Worm (Caenorhabditis elegans) whole organism, L4 larva: ENCODE data around the gene F09C6.12.

Experiments used
- ama-1 ChIP-seq: fragments of 150-350 bp; optimal IDR thresholded peaks from 2 replicates; lab custom pipeline; 2014; ENCODE audit warnings: inconsistent platforms, mixed read lengths
- gei-8 ChIP-seq: fragments of 200-800 bp; sonication (Bioruptor generic); optimal IDR thresholded peaks from 2 replicates; lab custom pipeline; 2018; ENCODE audit warnings: mild to moderate bottlenecking, missing genetic modification characterization, missing compliant biosample characterization

DNA sequence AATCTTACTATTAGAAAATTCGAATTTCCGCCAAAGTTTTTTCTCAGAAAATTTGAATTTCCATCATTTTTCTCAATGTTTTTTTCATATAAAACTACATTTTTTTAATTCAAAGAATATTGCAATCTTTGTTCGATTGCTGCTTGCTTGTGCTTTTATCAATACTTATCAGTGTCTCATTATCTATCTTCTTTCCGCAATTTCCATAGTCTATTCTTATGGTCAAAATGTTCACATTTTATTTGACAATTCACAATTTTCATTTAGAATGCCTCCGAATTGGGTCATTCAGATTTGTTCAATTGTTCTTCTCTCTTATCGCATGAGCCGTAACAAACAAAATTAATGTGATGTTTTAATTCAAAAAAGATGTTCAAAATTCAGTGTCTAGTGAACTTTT, 28.6 kb downstream of the F09C6.12 start:
- no peak for TF ChIP-seq gei-8
- TF ChIP-seq ama-1 (lab: Kevin White, UChicago), result no peak
